Fruit fly (Drosophila melanogaster) whole organism, wandering third instar larva: ENCODE data around the gene CG6071.

Experiments used
- Abd-B ChIP-seq: fragments of >200 bp; optimal IDR thresholded peaks from 2 replicates; lab custom pipeline; 2017; ENCODE audit warnings: missing biosample characterization, missing genetic modification characterization
- CG32264 ChIP-seq: fragments of 200-800 bp; sonication (Bioruptor generic); optimal IDR thresholded peaks from 2 replicates; lab custom pipeline; 2016; ENCODE audit warnings: missing biosample characterization, missing genetic modification characterization
- CG9705 ChIP-seq: fragments of 200-800 bp; sonication (Bioruptor generic); optimal IDR thresholded peaks from 2 replicates; lab custom pipeline; 2018; ENCODE audit warnings: missing biosample characterization, mild to moderate bottlenecking, missing genetic modification characterization
- CrebA ChIP-seq: fragments of 200-800 bp; sonication (Bioruptor generic); optimal IDR thresholded peaks from 2 replicates; lab custom pipeline; 2016; ENCODE audit warnings: missing biosample characterization, mild to moderate bottlenecking, missing genetic modification characterization, borderline replicate concordance
- Dfd ChIP-seq: fragments of >200 bp; optimal IDR thresholded peaks from 2 replicates; lab custom pipeline; 2017; ENCODE audit warnings: missing biosample characterization, missing genetic modification characterization
- Dif ChIP-seq: fragments of 200-275, 200-300 bp; sonication (Bioruptor generic); optimal IDR thresholded peaks from 2 replicates; lab custom pipeline; 2018; ENCODE audit warnings: missing biosample characterization, missing genetic modification characterization; ENCODE audit not compliant: partially characterized antibody
- GATAd ChIP-seq: sonication (Bioruptor generic); optimal IDR thresholded peaks from 2 replicates; lab custom pipeline; 2016; ENCODE audit warnings: missing biosample characterization, missing genetic modification characterization
- HLH106 ChIP-seq: fragments of 200-800 bp; optimal IDR thresholded peaks from 3 replicates; lab custom pipeline; 2019; ENCODE audit warnings: missing biosample characterization, mild to moderate bottlenecking, missing genetic modification characterization, moderate library complexity
- Hnf4 ChIP-seq: fragments of 200-800 bp; sonication (Bioruptor generic); optimal IDR thresholded peaks from 2 replicates; lab custom pipeline; 2016; ENCODE audit warnings: missing biosample characterization, mild to moderate bottlenecking, missing genetic modification characterization
- Hr78 ChIP-seq: fragments of >200 bp; optimal IDR thresholded peaks from 2 replicates; lab custom pipeline; 2017; ENCODE audit warnings: missing biosample characterization, missing genetic modification characterization
- Hr83 ChIP-seq: fragments of 200-300 bp; sonication (Bioruptor generic); optimal IDR thresholded peaks from 2 replicates; lab custom pipeline; 2016; ENCODE audit warnings: missing biosample characterization, mild to moderate bottlenecking, missing genetic modification characterization, moderate library complexity; ENCODE audit not compliant: poor library complexity, severe bottlenecking
- Jra ChIP-seq: sonication (Bioruptor generic); optimal IDR thresholded peaks from 2 replicates; lab custom pipeline; 2016; ENCODE audit warnings: missing biosample characterization, missing genetic modification characterization
- Mio ChIP-seq: sonication (Bioruptor generic); optimal IDR thresholded peaks from 2 replicates; lab custom pipeline; 2016; ENCODE audit warnings: missing biosample characterization, missing genetic modification characterization
- Myc ChIP-seq: fragments of >200 bp; optimal IDR thresholded peaks from 2 replicates; lab custom pipeline; 2017
- N ChIP-seq: fragments of >200 bp; optimal IDR thresholded peaks from 2 replicates; lab custom pipeline; 2018; ENCODE audit warnings: missing biosample characterization, missing external identifiers, missing genetic modification characterization
- OdsH ChIP-seq: fragments of 200-800 bp; sonication (Bioruptor generic); optimal IDR thresholded peaks from 2 replicates; lab custom pipeline; 2016; ENCODE audit warnings: missing biosample characterization, mild to moderate bottlenecking, missing genetic modification characterization
- Rel ChIP-seq, 2 experiments: fragments of 200-800 bp; sonication (Bioruptor generic) in 1 of 2; optimal IDR thresholded peaks; 2 replicates in 1 of 2; 3 replicates in 1 of 2; lab custom pipeline; 2016 to 2019; ENCODE audit warnings: mild to moderate bottlenecking in 2 of 2, missing biosample characterization in 2 of 2, missing genetic modification characterization in 2 of 2, moderate library complexity in 1 of 2
- Sp1 ChIP-seq: fragments of 200-800 bp; sonication (Bioruptor generic); optimal IDR thresholded peaks from 3 replicates; lab custom pipeline; 2019; ENCODE audit warnings: missing biosample characterization, mild to moderate bottlenecking, missing genetic modification characterization, moderate library complexity
- Vsx2 ChIP-seq: fragments of 200-300, 225-300 bp; sonication (Bioruptor generic); optimal IDR thresholded peaks from 2 replicates; lab custom pipeline; 2018; ENCODE audit warnings: missing biosample characterization, missing genetic modification characterization; ENCODE audit not compliant: partially characterized antibody
- br ChIP-seq: fragments of 200-800 bp; sonication (Bioruptor generic); optimal IDR thresholded peaks from 2 replicates; lab custom pipeline; 2016; ENCODE audit warnings: missing biosample characterization, missing genetic modification characterization
- brk ChIP-seq: fragments of 200-800 bp; sonication (Bioruptor generic); optimal IDR thresholded peaks from 2 replicates; lab custom pipeline; 2016; ENCODE audit warnings: missing biosample characterization, mild to moderate bottlenecking, missing genetic modification characterization
- dl ChIP-seq, 2 experiments: fragments of 175-275, 200-275 bp in 1 of 2; fragments of 200-275 bp in 1 of 2; sonication (Bioruptor generic); optimal IDR thresholded peaks; lab custom pipeline; 2018; ENCODE audit warnings: mild to moderate bottlenecking in 2 of 2, missing biosample characterization in 2 of 2, missing genetic modification characterization in 2 of 2, moderate library complexity in 2 of 2; ENCODE audit not compliant: partially characterized antibody in 2 of 2, insufficient read depth in 1 of 2
- dmrt93B ChIP-seq: fragments of 200-800 bp; sonication (Bioruptor generic); optimal IDR thresholded peaks from 2 replicates; lab custom pipeline; 2018; ENCODE audit warnings: missing biosample characterization, mild to moderate bottlenecking, missing genetic modification characterization
- dsf ChIP-seq: sonication (Bioruptor generic); optimal IDR thresholded peaks from 2 replicates; lab custom pipeline; 2016; ENCODE audit warnings: missing biosample characterization, missing genetic modification characterization, borderline replicate concordance
- ey ChIP-seq: fragments of 200-800 bp; sonication (Bioruptor generic); optimal IDR thresholded peaks from 2 replicates; lab custom pipeline; 2016; ENCODE audit warnings: missing biosample characterization, missing genetic modification characterization
- foxo ChIP-seq, 2 experiments: fragments of 200-800 bp; sonication (Bioruptor generic); optimal IDR thresholded peaks; 2 replicates in 1 of 2; 3 replicates in 1 of 2; lab custom pipeline; 2016 to 2017; ENCODE audit warnings: missing biosample characterization in 2 of 2, missing genetic modification characterization in 2 of 2
- fru ChIP-seq: fragments of 200-800 bp; sonication (Bioruptor generic); optimal IDR thresholded peaks from 3 replicates; lab custom pipeline; 2016; ENCODE audit warnings: missing biosample characterization, mild to moderate bottlenecking, missing genetic modification characterization
- h ChIP-seq: fragments of 200-800 bp; sonication (Bioruptor generic); optimal IDR thresholded peaks from 3 replicates; lab custom pipeline; 2016; ENCODE audit warnings: missing biosample characterization, mild to moderate bottlenecking, missing genetic modification characterization
- jim ChIP-seq: fragments of 175-275, 200-325 bp; sonication (Bioruptor generic); optimal IDR thresholded peaks from 2 replicates; lab custom pipeline; 2016; ENCODE audit warnings: missing biosample characterization, mild to moderate bottlenecking, missing genetic modification characterization
- lola ChIP-seq: fragments of >200 bp; optimal IDR thresholded peaks from 2 replicates; lab custom pipeline; 2017; ENCODE audit warnings: missing biosample characterization, missing genetic modification characterization
- pan ChIP-seq: fragments of >200 bp; optimal IDR thresholded peaks from 2 replicates; lab custom pipeline; 2017
- psq ChIP-seq: fragments of 200-800 bp; sonication (Bioruptor generic); optimal IDR thresholded peaks from 3 replicates; lab custom pipeline; 2017; ENCODE audit warnings: missing biosample characterization, mild to moderate bottlenecking, missing genetic modification characterization, moderate library complexity
- rgr ChIP-seq: fragments of 200-800 bp; sonication (Bioruptor generic); optimal IDR thresholded peaks from 3 replicates; lab custom pipeline; 2016; ENCODE audit warnings: missing biosample characterization, mild to moderate bottlenecking, missing genetic modification characterization
- sage ChIP-seq: fragments of 200-800 bp; sonication (Bioruptor generic); optimal IDR thresholded peaks from 2 replicates; lab custom pipeline; 2016; ENCODE audit warnings: missing biosample characterization, mild to moderate bottlenecking, missing genetic modification characterization
- sv ChIP-seq: fragments of 200-800 bp; sonication (Bioruptor generic); optimal IDR thresholded peaks from 3 replicates; lab custom pipeline; 2016; ENCODE audit warnings: missing biosample characterization, missing genetic modification characterization
- tai ChIP-seq: sonication (Bioruptor generic); optimal IDR thresholded peaks from 2 replicates; lab custom pipeline; 2016; ENCODE audit warnings: missing biosample characterization, missing genetic modification characterization
- usp ChIP-seq: fragments of >200 bp; optimal IDR thresholded peaks from 2 replicates; lab custom pipeline; 2017; ENCODE audit warnings: missing biosample characterization, missing genetic modification characterization
- woc ChIP-seq: sonication (Bioruptor generic); optimal IDR thresholded peaks from 2 replicates; lab custom pipeline; 2016; ENCODE audit warnings: missing biosample characterization, mild to moderate bottlenecking, missing genetic modification characterization

CG6071 gene

dm6 chr3L:11683819-11684521 is 38.1 kb upstream of the CG6071 start, which contains the start of gene Sugb:
Gene Sugb (plus strand): TSS chr3L:11683980.
- TF ChIP-seq jim (no peak), Hr83 (GFP tag; lab: Kevin White, UChicago) (peak; percentile 19), Abd-B (GFP tag; lab: Kevin White, UChicago) (no peak), CG9705 (peak; percentile 3), Mio (no peak), Myc (no peak), CG32264 (GFP tag; lab: Kevin White, UChicago) (peak; percentile 69), lola (GFP tag; lab: Kevin White, UChicago) (no peak), usp (GFP tag; lab: Kevin White, UChicago) (no peak), Dif (GFP tag; lab: Kevin White, UChicago) (no peak), rgr (GFP tag; lab: Kevin White, UChicago) (peak; percentile 76), br (GFP tag; lab: Kevin White, UChicago) (peak; percentile 75), Rel (GFP tag; optimal IDR thresholded peaks at IDR 0.05; lab: Kevin White, UChicago) (no peak), Rel (tag; optimal IDR thresholded peaks at IDR 0.05; lab: Kevin White, UChicago) (peak; percentile 62), tai (GFP tag; lab: Kevin White, UChicago) (no peak), woc (GFP tag; lab: Kevin White, UChicago) (peak; percentile 67), brk (peak; percentile 70), Hnf4 (GFP tag; lab: Kevin White, UChicago) (no peak), pan (lab: Kevin White, UChicago) (no peak), N (GFP tag; lab: Kevin White, UChicago) (no peak), CrebA (GFP tag; lab: Kevin White, UChicago) (no peak), dl (GFP tag; optimal IDR thresholded peaks at IDR 0.05; lab: Kevin White, UChicago; ENCODE audit: insufficient read depth in 1 of 2, partially characterized antibody in 2 of 2) (no peak), foxo (GFP tag; optimal IDR thresholded peaks at IDR 0.05; lab: Kevin White, UChicago) (peak; percentile 69 to 81), GATAd (peak; percentile 32), psq (GFP tag; lab: Kevin White, UChicago) (peak; percentile 45), fru (GFP tag; lab: Kevin White, UChicago) (peak; percentile 71), Hr78 (no peak), OdsH (peak; percentile 77), dmrt93B (no peak), HLH106 (tag; lab: Kevin White, UChicago) (peak; percentile 56), Dfd (GFP tag; lab: Kevin White, UChicago) (no peak), ey (GFP tag; lab: Kevin White, UChicago) (peak; percentile 64), dsf (GFP tag; lab: Kevin White, UChicago) (peak; percentile 40), sage (GFP tag; lab: Kevin White, UChicago) (peak; percentile 76), Sp1 (peak; percentile 77), Vsx2 (GFP tag; lab: Kevin White, UChicago) (no peak), h (GFP tag; lab: Kevin White, UChicago) (peak; percentile 79), sv (peak; percentile 74), Jra (GFP tag; lab: Kevin White, UChicago) (peak; percentile 62)

- no peak for TF ChIP-seq dmrt93B
- TF ChIP-seq psq (GFP tag; lab: Kevin White, UChicago), result no peak
- no peak for TF ChIP-seq dsf (GFP tag; lab: Kevin White, UChicago)
- no peak for TF ChIP-seq Mio
- TF ChIP-seq Rel (GFP tag; optimal IDR thresholded peaks at IDR 0.05; lab: Kevin White, UChicago), result no peak
- peak; percentile 45 for TF ChIP-seq Rel (tag; optimal IDR thresholded peaks at IDR 0.05; lab: Kevin White, UChicago)
- peak; percentile 4 for TF ChIP-seq Myc
- TF ChIP-seq rgr (GFP tag; lab: Kevin White, UChicago), result peak; percentile 7
- TF ChIP-seq OdsH, result no peak
- peak; percentile 56 for TF ChIP-seq Vsx2 (GFP tag; lab: Kevin White, UChicago)
- no peak for TF ChIP-seq foxo (GFP tag; optimal IDR thresholded peaks at IDR 0.05; lab: Kevin White, UChicago)
- no peak for TF ChIP-seq usp (GFP tag; lab: Kevin White, UChicago)
- TF ChIP-seq, all 38 proteins: peak for 4
These were observed 36.0 kb upstream of the CG6071 start, which contains the start of gene TfIIEalpha for dm6 chr3L:11681794-11682193. Gene TfIIEalpha (plus strand): TSS chr3L:11682038.
